Fruit fly (Drosophila melanogaster): ENCODE data around the gene GstD2.
A peak's percentile ranks its signal among the peaks of the same experiment; 100 is the strongest.

GstD2 gene

dm6 chr3R:12369135-12369792 is 2.5 kb upstream of the GstD2 start, which contains the start of gene GstD1 (continued):
- TF ChIP-seq CG3281 (GFP tag; optimal IDR thresholded peaks at IDR 0.05) (peak; percentile 58), schlank (tag; optimal IDR thresholded peaks at IDR 0.05) (peak; percentile 15), gcm (GFP tag; optimal IDR thresholded peaks at IDR 0.05) (peak; percentile 33), CG15514 (GFP tag; optimal IDR thresholded peaks at IDR 0.05) (peak; percentile 24), Ets97D (GFP tag; optimal IDR thresholded peaks at IDR 0.05) (no peak), inv (GFP tag; IDR thresholded peaks at IDR 0.05; ENCODE audit: partially characterized antibody) (peak; percentile 45; the same call in 1 of the 2 replicates), abd-A (tag; optimal IDR thresholded peaks at IDR 0.05) (no peak), Dll (GFP tag; IDR thresholded peaks at IDR 0.05; ENCODE audit: partially characterized antibody) (peak; percentile 54; the same call in 1 of the 4 replicates), emc (GFP tag; optimal IDR thresholded peaks at IDR 0.05) (peak; percentile 19), CG4730 (GFP tag; IDR thresholded peaks at IDR 0.05) (no peak), Dip3 (GFP tag; optimal IDR thresholded peaks at IDR 0.05) (peak; percentile 58), Fer3 (tag; optimal IDR thresholded peaks at IDR 0.05) (peak; percentile 12), CG3065 (GFP tag; optimal IDR thresholded peaks at IDR 0.05) (peak; percentile 86), Xbp1 (GFP tag; optimal IDR thresholded peaks at IDR 0.05) (peak; percentile 36), CG2120 (GFP tag; optimal IDR thresholded peaks at IDR 0.05) (peak; percentile 75), CG18011 (GFP tag; optimal IDR thresholded peaks at IDR 0.05) (peak; percentile 24), kah (GFP tag; optimal IDR thresholded peaks at IDR 0.05) (no peak), ftz-f1 (GFP tag; optimal IDR thresholded peaks at IDR 0.05) (peak; percentile 88), CG15269 (tag; optimal IDR thresholded peaks at IDR 0.05) (peak; percentile 9), CG2678 (tag; optimal IDR thresholded peaks at IDR 0.05) (peak; percentile 49), CG6654 (GFP tag; optimal IDR thresholded peaks at IDR 0.05) (peak; percentile 34), her (GFP tag; optimal IDR thresholded peaks at IDR 0.05) (peak; percentile 39), lola (GFP tag; optimal IDR thresholded peaks at IDR 0.05) (no peak), zf30C (GFP tag; optimal IDR thresholded peaks at IDR 0.05) (no peak), D19A (tag; optimal IDR thresholded peaks at IDR 0.05) (peak; percentile 98), CG6765 (GFP tag; optimal IDR thresholded peaks at IDR 0.05) (peak; percentile 37), Hr78 (GFP tag; optimal IDR thresholded peaks at IDR 0.05) (peak in 1 of 2 experiments; percentile 23), Jarid2 (GFP tag; optimal IDR thresholded peaks at IDR 0.05) (peak; percentile 90), CG11247 (GFP tag; IDR thresholded peaks at IDR 0.05) (peak; percentile 43; the same call in 1 of the 2 replicates), CG9727 (GFP tag; optimal IDR thresholded peaks at IDR 0.05) (peak; percentile 24), kni (GFP tag; optimal IDR thresholded peaks at IDR 0.05) (peak; percentile 39), ci (GFP tag; IDR thresholded peaks at IDR 0.05) (peak; percentile 63; the same call in 2 of the 3 replicates), Atf6 (GFP tag; IDR thresholded peaks at IDR 0.05) (peak; percentile 43; the same call in 1 of the 2 replicates), cato (GFP tag; optimal IDR thresholded peaks at IDR 0.05; ENCODE audit: borderline replicate concordance) (no peak), bsh (GFP tag; optimal IDR thresholded peaks at IDR 0.05) (peak in 1 of 2 experiments; percentile 68), org-1 (GFP tag; optimal IDR thresholded peaks at IDR 0.05) (peak; percentile 25), luna (GFP tag; optimal IDR thresholded peaks at IDR 0.05) (peak; percentile 26), CG15073 (GFP tag; optimal IDR thresholded peaks at IDR 0.05) (no peak), CG31365 (tag; optimal IDR thresholded peaks at IDR 0.05) (no peak), D19B (GFP tag; optimal IDR thresholded peaks at IDR 0.05) (peak; percentile 33), Elba2 (GFP tag; optimal IDR thresholded peaks at IDR 0.05) (no peak), ranshi (GFP tag; IDR thresholded peaks at IDR 0.05) (no peak; the same call in 1 of the 2 replicates), kay (GFP tag; optimal IDR thresholded peaks at IDR 0.05) (peak; percentile 66), Eip74EF (GFP tag; optimal IDR thresholded peaks at IDR 0.05) (peak in 1 of 2 experiments; percentile 9), Adf1 (GFP tag; IDR thresholded peaks at IDR 0.05) (peak; percentile 67; the same call in 1 of the 2 replicates), CG34422 (GFP tag; IDR thresholded peaks at IDR 0.05) (peak; percentile 81; the same call in 1 of the 3 replicates), NC2α (GFP tag; optimal IDR thresholded peaks at IDR 0.05) (peak; percentile 50)

Measured in whole organism, embryonic.